Worm (Caenorhabditis elegans): Measurements from ENCODE around the gene unc-34.

DNA sequence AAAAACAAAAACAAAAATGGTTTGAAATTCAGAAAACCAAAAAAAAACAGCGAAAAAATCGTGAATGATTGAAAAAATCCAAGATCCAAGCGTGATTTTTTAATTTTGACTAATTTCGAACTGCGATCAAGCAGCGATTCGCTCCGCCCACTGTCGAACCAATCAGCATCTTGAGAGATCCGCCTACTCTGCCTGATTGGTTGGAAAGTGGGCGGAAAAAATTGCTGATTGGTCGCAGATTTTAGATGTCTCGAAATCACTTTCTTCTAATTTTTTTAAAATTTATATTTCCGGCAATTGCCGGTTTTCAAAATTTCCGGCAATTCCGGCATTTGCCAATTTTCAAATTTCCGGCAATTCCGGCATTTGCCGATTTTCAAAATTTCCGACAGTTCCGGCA, 32.7 kb downstream of the unc-34 start:
- TF ChIP-seq C08G9.2 (tag; optimal IDR thresholded peaks at IDR 0.05), result no peak
- TF ChIP-seq F13H6.1 (tag; optimal IDR thresholded peaks at IDR 0.05), result no peak
- TF ChIP-seq ama-1 (optimal IDR thresholded peaks at IDR 0.05), result no peak
- TF ChIP-seq odd-2 (tag; optimal IDR thresholded peaks at IDR 0.05), result no peak
- TF ChIP-seq pag-3 (tag; optimal IDR thresholded peaks at IDR 0.05; ENCODE audit: borderline replicate concordance), result no peak
- no peak for TF ChIP-seq ceh-6 (GFP tag; optimal IDR thresholded peaks at IDR 0.05)
